Worm (Caenorhabditis elegans) whole organism, L3 larva: ENCODE measurements around the gene srh-271.
"Not testable (repeated sequence)": the region's sequence is repeated elsewhere in the genome, so short reads cannot be mapped to it uniquely, and the experiment has no call there.

Experiments used
- ama-1 ChIP-seq: fragments of 150-350 bp; optimal IDR thresholded peaks from 2 replicates; lab custom pipeline; 2018
- ceh-28 ChIP-seq: fragments of 150-350 bp; optimal IDR thresholded peaks from 2 replicates; lab custom pipeline; 2014; ENCODE audit warnings: missing biosample characterization, missing genetic modification reagents, missing genetic modification characterization
- ceh-82 ChIP-seq: fragments of 150-350 bp; optimal IDR thresholded peaks from 2 replicates; lab custom pipeline; 2014; ENCODE audit warnings: missing biosample characterization, missing genetic modification characterization
- ceh-9 ChIP-seq: sonication (generic microtip); optimal IDR thresholded peaks from 2 replicates; lab custom pipeline; 2018; ENCODE audit warnings: missing biosample characterization, missing genetic modification characterization
- egl-5 ChIP-seq: fragments of 150-350 bp; optimal IDR thresholded peaks from 2 replicates; lab custom pipeline; 2017; ENCODE audit warnings: missing biosample characterization, missing genetic modification reagents, missing genetic modification characterization, inconsistent platforms
- elt-2 ChIP-seq: sonication (generic microtip); optimal IDR thresholded peaks from 2 replicates; lab custom pipeline; 2016; ENCODE audit warnings: missing genetic modification reagents, mild to moderate bottlenecking, missing genetic modification characterization, missing compliant biosample characterization
- fkh-10 ChIP-seq: sonication (generic microtip); optimal IDR thresholded peaks from 2 replicates; lab custom pipeline; 2017; ENCODE audit warnings: missing biosample characterization, missing genetic modification reagents, missing genetic modification characterization
- fos-1 ChIP-seq: fragments of 150-350 bp; optimal IDR thresholded peaks from 2 replicates; lab custom pipeline; 2014; ENCODE audit warnings: missing biosample characterization, missing genetic modification characterization
- hmg-11 ChIP-seq: sonication (generic microtip); optimal IDR thresholded peaks from 2 replicates; lab custom pipeline; 2016; ENCODE audit warnings: missing genetic modification characterization, missing compliant biosample characterization
- jun-1 ChIP-seq: fragments of 150-350 bp; optimal IDR thresholded peaks from 2 replicates; lab custom pipeline; 2014; ENCODE audit warnings: missing biosample characterization, missing genetic modification reagents, missing genetic modification characterization
- lin-15B ChIP-seq: fragments of 150-350 bp; optimal IDR thresholded peaks from 2 replicates; lab custom pipeline; 2014; ENCODE audit warnings: missing biosample characterization, missing genetic modification characterization
- lin-39 ChIP-seq: fragments of 150-350 bp; optimal IDR thresholded peaks from 2 replicates; lab custom pipeline; 2018; ENCODE audit warnings: missing biosample characterization, missing genetic modification reagents, missing genetic modification characterization
- lsy-12 ChIP-seq: sonication (generic microtip); optimal IDR thresholded peaks from 2 replicates; lab custom pipeline; 2016; ENCODE audit warnings: mild to moderate bottlenecking, missing genetic modification characterization, missing compliant biosample characterization
- mml-1 ChIP-seq: fragments of 150-350 bp; sonication (generic microtip); optimal IDR thresholded peaks from 3 replicates; lab custom pipeline; 2014; ENCODE audit warnings: missing biosample characterization, missing genetic modification characterization
- nfya-1 ChIP-seq: sonication (generic microtip); optimal IDR thresholded peaks from 2 replicates; lab custom pipeline; 2017; ENCODE audit warnings: missing genetic modification characterization, mild to moderate bottlenecking, missing compliant biosample characterization, antibody characterized with exemption, moderate library complexity; ENCODE audit not compliant: insufficient read depth
- nhr-11 ChIP-seq: fragments of 150-350 bp; optimal IDR thresholded peaks from 2 replicates; lab custom pipeline; 2014; ENCODE audit warnings: missing biosample characterization, missing genetic modification characterization
- nhr-12 ChIP-seq: fragments of 150-350 bp; optimal IDR thresholded peaks from 2 replicates; lab custom pipeline; 2014; ENCODE audit warnings: missing biosample characterization, missing genetic modification characterization
- nhr-23 ChIP-seq: fragments of 150-350 bp; optimal IDR thresholded peaks from 2 replicates; lab custom pipeline; 2014; ENCODE audit warnings: missing biosample characterization, missing genetic modification reagents, missing genetic modification characterization
- nhr-237 ChIP-seq: fragments of 150-350 bp; optimal IDR thresholded peaks from 2 replicates; lab custom pipeline; 2014; ENCODE audit warnings: missing biosample characterization, missing genetic modification characterization
- nhr-25 ChIP-seq: sonication (generic microtip); optimal IDR thresholded peaks from 2 replicates; lab custom pipeline; 2017; ENCODE audit warnings: missing biosample characterization, missing genetic modification characterization
- nhr-28 ChIP-seq: fragments of 150-350 bp; optimal IDR thresholded peaks from 2 replicates; lab custom pipeline; 2014; ENCODE audit warnings: missing biosample characterization, missing genetic modification characterization
- nhr-43 ChIP-seq: sonication (generic microtip); optimal IDR thresholded peaks from 2 replicates; lab custom pipeline; 2016; ENCODE audit warnings: mild to moderate bottlenecking, missing genetic modification characterization, missing compliant biosample characterization; ENCODE audit not compliant: poor library complexity, severe bottlenecking
- nhr-76 ChIP-seq: fragments of 150-350 bp; sonication (generic microtip); optimal IDR thresholded peaks from 5 replicates; lab custom pipeline; 2014; ENCODE audit warnings: missing biosample characterization, missing genetic modification characterization
- pha-4 ChIP-seq: fragments of 150-350 bp; optimal IDR thresholded peaks from 2 replicates; lab custom pipeline; 2014; ENCODE audit warnings: missing biosample characterization, missing genetic modification reagents, missing genetic modification characterization
- pqm-1 ChIP-seq: fragments of 150-350 bp; optimal IDR thresholded peaks from 2 replicates; lab custom pipeline; 2017; ENCODE audit warnings: missing biosample characterization, missing genetic modification characterization, inconsistent platforms
- sea-2 ChIP-seq: fragments of 150-350 bp; sonication (generic microtip); optimal IDR thresholded peaks from 4 replicates; lab custom pipeline; 2014; ENCODE audit warnings: missing biosample characterization, missing genetic modification reagents, missing genetic modification characterization
- skn-1 ChIP-seq: fragments of 150-350 bp; optimal IDR thresholded peaks from 2 replicates; lab custom pipeline; 2014; ENCODE audit warnings: missing biosample characterization, missing genetic modification characterization
- snpc-4 ChIP-seq: fragments of 150-350 bp; optimal IDR thresholded peaks from 2 replicates; lab custom pipeline; 2014; ENCODE audit warnings: missing biosample characterization, missing genetic modification characterization
- tbx-2 ChIP-seq: sonication (generic microtip); optimal IDR thresholded peaks from 2 replicates; lab custom pipeline; 2016; ENCODE audit warnings: mild to moderate bottlenecking, missing genetic modification characterization, missing compliant biosample characterization
- unc-62 ChIP-seq: fragments of 150-350 bp; sonication (generic microtip); optimal IDR thresholded peaks from 4 replicates; lab custom pipeline; 2014; ENCODE audit warnings: missing biosample characterization, missing genetic modification reagents, missing genetic modification characterization
- ztf-11 ChIP-seq: fragments of 150-350 bp; optimal IDR thresholded peaks from 2 replicates; lab custom pipeline; 2014; ENCODE audit warnings: missing biosample characterization, missing genetic modification characterization
- ztf-4 ChIP-seq: fragments of 150-350 bp; optimal IDR thresholded peaks from 2 replicates; lab custom pipeline; 2014; ENCODE audit warnings: missing biosample characterization, missing genetic modification characterization

Gene srh-271

ce11 chrV:2638545-2638944, 16.8 kb upstream of the srh-271 start, which contains the start of gene W02H5.19 (continued):
- TF ChIP-seq nhr-23 (tag; lab: Kevin White, UChicago) (peak; percentile 74), tbx-2 (no peak), ama-1 (no peak), mml-1 (no peak), nhr-76 (no peak), lin-39 (tag; lab: Kevin White, UChicago) (peak; percentile 57), nhr-11 (tag; lab: Kevin White, UChicago) (no peak), ztf-11 (tag; lab: Kevin White, UChicago) (no peak), nhr-25 (peak; percentile 7), pha-4 (tag; lab: Kevin White, UChicago) (peak; percentile 69), ceh-82 (tag; lab: Kevin White, UChicago) (no peak)

- TF ChIP-seq ztf-4; pqm-1; sea-2 (GFP tag; lab: Kevin White, UChicago): not testable (repeated sequence)
Measured at ce11 chrV:2625360-2625759, 3.6 kb upstream of the srh-271 start, which contains the start of gene sknr-1. sknr-1 (minus strand) TSS chrV:2625460.

ce11 chrV:2623765-2624164, 2.0 kb upstream of the srh-271 start:
- no peak for TF ChIP-seq hmg-11 (tag; lab: Kevin White, UChicago)
- no peak for TF ChIP-seq ceh-28 (tag; lab: Kevin White, UChicago)
- TF ChIP-seq nhr-23 (tag; lab: Kevin White, UChicago), result no peak
- TF ChIP-seq lsy-12 (tag; lab: Kevin White, UChicago), result no peak
- TF ChIP-seq lin-39 (tag; lab: Kevin White, UChicago), result no peak

- TF ChIP-seq unc-62 (GFP tag; lab: Kevin White, UChicago), result no peak
- TF ChIP-seq fos-1 (tag; lab: Kevin White, UChicago), result no peak
- TF ChIP-seq lin-39 (tag; lab: Kevin White, UChicago), result no peak
- no peak for TF ChIP-seq hmg-11 (tag; lab: Kevin White, UChicago)
- TF ChIP-seq ceh-82 (tag; lab: Kevin White, UChicago), result no peak
- TF ChIP-seq fkh-10 (GFP tag; lab: Kevin White, UChicago), result no peak
- TF ChIP-seq ztf-4, result no peak
- TF ChIP-seq snpc-4, result no peak
- no peak for TF ChIP-seq skn-1 (tag; lab: Kevin White, UChicago)
- no peak for TF ChIP-seq nhr-237 (tag; lab: Kevin White, UChicago)
- no peak for TF ChIP-seq mml-1
- no peak for TF ChIP-seq nhr-43 (tag; lab: Kevin White, UChicago)
- no peak for TF ChIP-seq nhr-28 (tag; lab: Kevin White, UChicago)
- TF ChIP-seq lin-15B (tag; lab: Kevin White, UChicago), result no peak
Measured at ce11 chrV:2617499-2617898, 4.3 kb downstream of the srh-271 start.

ce11 chrV:2614986-2615687, 6.6 kb downstream of the srh-271 start, which contains the start of gene F53E10.1:
F53E10.1 (plus strand) TSS chrV:2615310.
- no peak for TF ChIP-seq hmg-11 (tag; lab: Kevin White, UChicago)
- peak; percentile 11 for TF ChIP-seq pqm-1
- no peak for TF ChIP-seq ceh-9 (tag; lab: Kevin White, UChicago)
- peak; percentile 38 for TF ChIP-seq nfya-1 (tag; lab: Kevin White, UChicago)
- peak; percentile 81 for TF ChIP-seq nhr-23 (tag; lab: Kevin White, UChicago)
- TF ChIP-seq nhr-12 (tag; lab: Kevin White, UChicago), result no peak
- TF ChIP-seq fos-1 (tag; lab: Kevin White, UChicago), result no peak
- TF ChIP-seq ztf-11 (tag; lab: Kevin White, UChicago), result no peak
- peak; percentile 7 for TF ChIP-seq jun-1 (tag; lab: Kevin White, UChicago)
- no peak for TF ChIP-seq mml-1
- peak; percentile 4 for TF ChIP-seq egl-5 (tag; lab: Kevin White, UChicago)
- peak; percentile 61 for TF ChIP-seq nhr-25
- TF ChIP-seq pha-4 (tag; lab: Kevin White, UChicago), result peak; percentile 66
- peak; percentile 64 for TF ChIP-seq elt-2 (tag; lab: Kevin White, UChicago)
- TF ChIP-seq ceh-28 (tag; lab: Kevin White, UChicago), result peak; percentile 47
- TF ChIP-seq lin-39 (tag; lab: Kevin White, UChicago), result no peak
